Fruit fly (Drosophila melanogaster): ENCODE results near the gene CG13919.
A peak's percentile ranks its signal among the peaks of the same experiment; 100 is the strongest.

CG13919 gene

DNA sequence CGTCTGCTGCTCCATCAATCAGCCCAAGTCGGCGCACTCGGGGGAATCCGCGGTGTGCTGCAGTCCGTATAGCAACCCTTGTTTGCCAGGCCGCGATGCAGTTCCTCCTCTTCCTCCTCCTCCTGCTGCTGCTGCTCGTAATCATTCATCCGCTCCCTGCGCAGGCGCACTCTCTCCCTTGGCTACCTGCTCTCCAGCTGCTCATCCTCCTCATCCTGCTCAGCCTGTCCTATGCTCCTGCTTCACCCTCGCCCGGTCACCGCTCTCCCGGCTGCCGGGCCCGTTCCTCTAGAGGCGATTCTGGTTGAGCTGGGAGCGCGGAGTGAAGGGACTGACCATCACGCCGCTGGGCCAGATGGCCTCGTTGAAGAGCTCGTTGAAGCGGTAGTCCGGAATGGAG lies 18.3 kb upstream of the CG13919 start:
- TF ChIP-seq Trl (optimal IDR thresholded peaks at IDR 0.05) (peak; percentile 15 to 38), Trl (GFP tag; optimal IDR thresholded peaks at IDR 0.05) (no peak), H2.0 (GFP tag; IDR thresholded peaks at IDR 0.05) (no peak), crol (GFP tag; IDR thresholded peaks at IDR 0.05) (peak; percentile 74), CG12155 (GFP tag; optimal IDR thresholded peaks at IDR 0.05) (no peak), chinmo (GFP tag; IDR thresholded peaks at IDR 0.05; ENCODE audit: partially characterized antibody) (0 out of 4 replicates have a peak, but pooled peaks have one; percentile 42), ewg (GFP tag; optimal IDR thresholded peaks at IDR 0.05) (peak; percentile 89), CG31224 (GFP tag; IDR thresholded peaks at IDR 0.05) (peak; percentile 48; the same call in 1 of the 2 replicates), Deaf1 (tag; optimal IDR thresholded peaks at IDR 0.05) (peak; percentile 31), Ssrp (tag; optimal IDR thresholded peaks at IDR 0.05) (no peak)

DNA sequence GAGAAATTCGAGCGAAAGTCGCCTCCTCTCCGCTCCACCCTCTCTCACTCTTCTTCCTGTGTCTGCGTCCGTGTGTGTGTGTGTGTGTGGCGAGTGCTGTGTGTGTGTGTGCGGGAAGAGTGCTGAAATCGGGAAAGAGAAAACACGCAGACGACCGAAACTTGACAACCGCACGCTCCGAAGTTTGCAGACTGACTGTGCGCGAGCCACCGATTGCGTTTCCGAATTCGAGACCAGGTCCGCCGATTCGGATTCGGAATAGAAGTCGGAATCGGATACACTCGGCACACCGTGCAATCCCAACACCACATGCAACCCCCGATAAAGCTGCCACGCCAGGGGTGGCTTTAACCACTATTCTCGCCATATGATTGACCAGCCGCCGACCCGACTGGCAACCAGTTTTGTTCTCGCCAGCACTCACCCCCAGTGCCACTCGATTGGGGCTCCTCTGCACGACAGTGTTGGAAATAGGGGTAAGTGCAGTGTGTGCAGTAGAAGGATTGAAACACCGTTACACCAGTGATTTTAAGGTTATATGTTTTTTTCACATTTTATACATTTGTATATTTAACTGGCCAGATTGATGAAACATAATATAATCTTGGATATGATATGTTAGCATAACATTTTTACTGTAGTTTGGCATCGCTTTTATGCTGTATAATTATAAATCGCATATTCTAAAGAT lies 16.9 kb upstream of the CG13919 start, which contains the start of gene CG13928:
CG13928 (minus strand) TSS at position 202 of the 691 bp plus-strand sequence.
- TF ChIP-seq CG8478 (optimal IDR thresholded peaks at IDR 0.05) = peak; percentile 11
- peak; percentile 44 for TF ChIP-seq CG10267 (tag; optimal IDR thresholded peaks at IDR 0.05)
- TF ChIP-seq CG6254 (GFP tag; optimal IDR thresholded peaks at IDR 0.05) = no peak
- no peak for TF ChIP-seq sr (GFP tag; IDR thresholded peaks at IDR 0.05)
- peak; percentile 22 for TF ChIP-seq Nf-YC (tag; optimal IDR thresholded peaks at IDR 0.05)
- TF ChIP-seq CG31224 (GFP tag; IDR thresholded peaks at IDR 0.05) = no peak
- no peak for TF ChIP-seq CG1603 (tag; optimal IDR thresholded peaks at IDR 0.05)
- TF ChIP-seq bcd (GFP tag; optimal IDR thresholded peaks at IDR 0.05) = peak; percentile 3
- no peak for TF ChIP-seq CG3726 (GFP tag; IDR thresholded peaks at IDR 0.05)
- no peak for TF ChIP-seq nau (GFP tag; optimal IDR thresholded peaks at IDR 0.05)
- no peak for TF ChIP-seq Dip3 (GFP tag; optimal IDR thresholded peaks at IDR 0.05)
- TF ChIP-seq CG1233 (GFP tag; optimal IDR thresholded peaks at IDR 0.05) = no peak
- peak; percentile 98 for TF ChIP-seq CG13894 (tag; optimal IDR thresholded peaks at IDR 0.05)
- no peak for TF ChIP-seq CG4424 (GFP tag; optimal IDR thresholded peaks at IDR 0.05)
- TF ChIP-seq CG14667 (GFP tag; IDR thresholded peaks at IDR 0.05) = no peak
- 0 out of 3 replicates have a peak, but pooled peaks have one; percentile 12 for TF ChIP-seq vnd (GFP tag; IDR thresholded peaks at IDR 0.05; ENCODE audit: partially characterized antibody)
- TF ChIP-seq CG32532 (GFP tag; IDR thresholded peaks at IDR 0.05) = no peak
- TF ChIP-seq CG13624 (GFP tag; optimal IDR thresholded peaks at IDR 0.05) = no peak
- TF ChIP-seq crol (GFP tag; IDR thresholded peaks at IDR 0.05) = peak; percentile 84
- TF ChIP-seq BEAF-32 (GFP tag; optimal IDR thresholded peaks at IDR 0.05) = no peak
- peak; percentile 16 for TF ChIP-seq CG34376 (GFP tag; optimal IDR thresholded peaks at IDR 0.05)
- no peak for TF ChIP-seq GATAe (GFP tag; conservative IDR thresholded peaks at IDR 0.05)
- no peak for TF ChIP-seq CG14710 (tag; optimal IDR thresholded peaks at IDR 0.05)
- no peak for TF ChIP-seq Ets97D (GFP tag; optimal IDR thresholded peaks at IDR 0.05)
- no peak for TF ChIP-seq gsb (GFP tag; IDR thresholded peaks at IDR 0.05)
- peak; percentile 44 for TF ChIP-seq Kr (GFP tag; optimal IDR thresholded peaks at IDR 0.05)
- TF ChIP-seq pfk (GFP tag; optimal IDR thresholded peaks at IDR 0.05) = no peak
- no peak for TF ChIP-seq CG12942 (GFP tag; optimal IDR thresholded peaks at IDR 0.05)
- no peak for TF ChIP-seq CG10209 (GFP tag; optimal IDR thresholded peaks at IDR 0.05)
- peak; percentile 42 for TF ChIP-seq scrt (GFP tag; optimal IDR thresholded peaks at IDR 0.05)
- TF ChIP-seq Trl (optimal IDR thresholded peaks at IDR 0.05) = peak; percentile 24 to 53
- TF ChIP-seq Trl (GFP tag; optimal IDR thresholded peaks at IDR 0.05) = no peak
- peak; percentile 75; the same call in 1 of the 2 replicates for TF ChIP-seq seq (GFP tag; IDR thresholded peaks at IDR 0.05)
- TF ChIP-seq CG6654 (GFP tag; optimal IDR thresholded peaks at IDR 0.05) = no peak
- TF ChIP-seq fd3F (GFP tag; optimal IDR thresholded peaks at IDR 0.05) = no peak
- no peak for TF ChIP-seq Dref (GFP tag; IDR thresholded peaks at IDR 0.05)
- TF ChIP-seq ttk (GFP tag; IDR thresholded peaks at IDR 0.05) = 0 out of 2 replicates have a peak, but pooled peaks have one; percentile 17
- peak; percentile 81 for TF ChIP-seq bigmax (GFP tag; optimal IDR thresholded peaks at IDR 0.05)
- peak; percentile 12; the same call in 1 of the 2 replicates for TF ChIP-seq slbo (GFP tag; IDR thresholded peaks at IDR 0.05)
- no peak for TF ChIP-seq mirr (GFP tag; optimal IDR thresholded peaks at IDR 0.05)
- TF ChIP-seq CG11696 (GFP tag; IDR thresholded peaks at IDR 0.05) = no peak
- peak; percentile 60 for TF ChIP-seq CG3995 (GFP tag; optimal IDR thresholded peaks at IDR 0.05)
